Fruit fly (Drosophila melanogaster): Measurements from ENCODE around the gene Atg3.

Gene Atg3

dm6 chr3L:18784562-18784961 is 36.1 kb downstream of the Atg3 start (continued):
- TF ChIP-seq CG7372 (GFP tag; IDR thresholded peaks at IDR 0.05) (peak; percentile 18; the same call in 1 of the 2 replicates), hb (GFP tag; IDR thresholded peaks at IDR 0.05; ENCODE audit: partially characterized antibody) (no peak; the same call in 2 of the 3 replicates), CG3163 (GFP tag; optimal IDR thresholded peaks at IDR 0.05) (no peak), vvl (GFP tag; IDR thresholded peaks at IDR 0.05) (peak; percentile 88), bsh (GFP tag; optimal IDR thresholded peaks at IDR 0.05) (peak in 1 of 2 experiments; percentile 14), HLH3B (GFP tag; IDR thresholded peaks at IDR 0.05) (peak; percentile 77), dm (GFP tag; optimal IDR thresholded peaks at IDR 0.05) (no peak), oc (tag; optimal IDR thresholded peaks at IDR 0.05) (no peak), stwl (tag; optimal IDR thresholded peaks at IDR 0.05) (no peak), CHES-1-like (GFP tag; optimal IDR thresholded peaks at IDR 0.05) (peak; percentile 41), Abd-B (GFP tag; optimal IDR thresholded peaks at IDR 0.05) (peak; percentile 46), ERR (GFP tag; optimal IDR thresholded peaks at IDR 0.05) (no peak), CG3847 (GFP tag; IDR thresholded peaks at IDR 0.05) (peak; percentile 43; the same call in 1 of the 2 replicates), lola (GFP tag; optimal IDR thresholded peaks at IDR 0.05) (no peak), CG15601 (tag; optimal IDR thresholded peaks at IDR 0.05) (no peak), CG4328 (GFP tag; optimal IDR thresholded peaks at IDR 0.05) (no peak), CG7839 (tag; optimal IDR thresholded peaks at IDR 0.05) (peak; percentile 74), sug (tag; optimal IDR thresholded peaks at IDR 0.05) (no peak), cas (GFP tag; IDR thresholded peaks at IDR 0.05) (no peak)

dm6 chr3L:18786066-18786426 is 37.6 kb downstream of the Atg3 start:
- peak; percentile 29; the same call in 1 of the 2 replicates for TF ChIP-seq wor (GFP tag; IDR thresholded peaks at IDR 0.05)
- TF ChIP-seq HmgZ (tag; optimal IDR thresholded peaks at IDR 0.05): no peak
- no peak for TF ChIP-seq stwl (tag; optimal IDR thresholded peaks at IDR 0.05)
- peak; percentile 62 for TF ChIP-seq Sox102F (GFP tag; optimal IDR thresholded peaks at IDR 0.05)
- no peak for TF ChIP-seq CHES-1-like (GFP tag; optimal IDR thresholded peaks at IDR 0.05)
- no peak for TF ChIP-seq CG4424 (GFP tag; optimal IDR thresholded peaks at IDR 0.05)
- TF ChIP-seq zf30C (GFP tag; optimal IDR thresholded peaks at IDR 0.05): no peak
- peak; percentile 56 for TF ChIP-seq Ptx1 (GFP tag; IDR thresholded peaks at IDR 0.05)
- peak; percentile 25 for TF ChIP-seq sens (GFP tag)
- TF ChIP-seq mam (GFP tag; optimal IDR thresholded peaks at IDR 0.05): no peak
- no peak for TF ChIP-seq CG42726 (GFP tag; IDR thresholded peaks at IDR 0.05; ENCODE audit: partially characterized antibody)
- no peak for TF ChIP-seq CG2875 (GFP tag; optimal IDR thresholded peaks at IDR 0.05)
- no peak for TF ChIP-seq CG9609 (GFP tag; optimal IDR thresholded peaks at IDR 0.05)
- TF ChIP-seq ham (GFP tag; IDR thresholded peaks at IDR 0.05): no peak
- TF ChIP-seq CG12155 (GFP tag; optimal IDR thresholded peaks at IDR 0.05): no peak
- no peak for TF ChIP-seq Hmx (GFP tag; optimal IDR thresholded peaks at IDR 0.05)
- peak; percentile 63 for TF ChIP-seq lab (GFP tag; optimal IDR thresholded peaks at IDR 0.05)
- peak; percentile 54 for TF ChIP-seq CG11504 (tag; optimal IDR thresholded peaks at IDR 0.05)
- TF ChIP-seq Bdp1 (GFP tag; optimal IDR thresholded peaks at IDR 0.05): no peak
- no peak for TF ChIP-seq CG33557 (GFP tag; optimal IDR thresholded peaks at IDR 0.05)
- no peak for TF ChIP-seq zfh2 (GFP tag; optimal IDR thresholded peaks at IDR 0.05)
- TF ChIP-seq hb (GFP tag; IDR thresholded peaks at IDR 0.05; ENCODE audit: partially characterized antibody): no peak
- TF ChIP-seq bbx (GFP tag; IDR thresholded peaks at IDR 0.05; ENCODE audit: partially characterized antibody): no peak
- TF ChIP-seq CG2678 (tag; optimal IDR thresholded peaks at IDR 0.05): peak; percentile 52
- TF ChIP-seq gcm2 (GFP tag; optimal IDR thresholded peaks at IDR 0.05): no peak
- TF ChIP-seq CG13775 (GFP tag; optimal IDR thresholded peaks at IDR 0.05): no peak
- no peak for TF ChIP-seq Hsf (GFP tag; optimal IDR thresholded peaks at IDR 0.05)
- TF ChIP-seq CrebB (tag; optimal IDR thresholded peaks at IDR 0.05): no peak
- TF ChIP-seq Dp (GFP tag; optimal IDR thresholded peaks at IDR 0.05): no peak
- TF ChIP-seq onecut (GFP tag; IDR thresholded peaks at IDR 0.05): no peak
- no peak for TF ChIP-seq CG15479 (GFP tag; optimal IDR thresholded peaks at IDR 0.05)
- peak; percentile 68 for TF ChIP-seq CG6689 (GFP tag; IDR thresholded peaks at IDR 0.05)
- TF ChIP-seq CG12219 (GFP tag; optimal IDR thresholded peaks at IDR 0.05): no peak
- peak; percentile 35 for TF ChIP-seq Fer1 (GFP tag; optimal IDR thresholded peaks at IDR 0.05)

Measured in whole organism, embryonic.